Fruit fly (Drosophila melanogaster) whole organism, wandering third instar larva: ENCODE results near the gene Pi3K68D.

ENCODE experiments used
- Abd-B ChIP-seq: fragments of >200 bp; optimal IDR thresholded peaks from 2 replicates; lab custom pipeline; 2017; ENCODE audit warnings: missing biosample characterization, missing genetic modification characterization
- CG32264 ChIP-seq: fragments of 200-800 bp; sonication (Bioruptor generic); optimal IDR thresholded peaks from 2 replicates; lab custom pipeline; 2016; ENCODE audit warnings: missing biosample characterization, missing genetic modification characterization
- CG9705 ChIP-seq: fragments of 200-800 bp; sonication (Bioruptor generic); optimal IDR thresholded peaks from 2 replicates; lab custom pipeline; 2018; ENCODE audit warnings: missing biosample characterization, mild to moderate bottlenecking, missing genetic modification characterization
- CrebA ChIP-seq: fragments of 200-800 bp; sonication (Bioruptor generic); optimal IDR thresholded peaks from 2 replicates; lab custom pipeline; 2016; ENCODE audit warnings: missing biosample characterization, mild to moderate bottlenecking, missing genetic modification characterization, borderline replicate concordance
- Dif ChIP-seq: fragments of 200-275, 200-300 bp; sonication (Bioruptor generic); optimal IDR thresholded peaks from 2 replicates; lab custom pipeline; 2018; ENCODE audit warnings: missing biosample characterization, missing genetic modification characterization; ENCODE audit not compliant: partially characterized antibody
- GATAd ChIP-seq: sonication (Bioruptor generic); optimal IDR thresholded peaks from 2 replicates; lab custom pipeline; 2016; ENCODE audit warnings: missing biosample characterization, missing genetic modification characterization
- HLH106 ChIP-seq: fragments of 200-800 bp; optimal IDR thresholded peaks from 3 replicates; lab custom pipeline; 2019; ENCODE audit warnings: missing biosample characterization, mild to moderate bottlenecking, missing genetic modification characterization, moderate library complexity
- Hnf4 ChIP-seq: fragments of 200-800 bp; sonication (Bioruptor generic); optimal IDR thresholded peaks from 2 replicates; lab custom pipeline; 2016; ENCODE audit warnings: missing biosample characterization, mild to moderate bottlenecking, missing genetic modification characterization
- Hr78 ChIP-seq: fragments of >200 bp; optimal IDR thresholded peaks from 2 replicates; lab custom pipeline; 2017; ENCODE audit warnings: missing biosample characterization, missing genetic modification characterization
- Hr83 ChIP-seq: fragments of 200-300 bp; sonication (Bioruptor generic); optimal IDR thresholded peaks from 2 replicates; lab custom pipeline; 2016; ENCODE audit warnings: missing biosample characterization, mild to moderate bottlenecking, missing genetic modification characterization, moderate library complexity; ENCODE audit not compliant: poor library complexity, severe bottlenecking
- Mio ChIP-seq: sonication (Bioruptor generic); optimal IDR thresholded peaks from 2 replicates; lab custom pipeline; 2016; ENCODE audit warnings: missing biosample characterization, missing genetic modification characterization
- Myc ChIP-seq: fragments of >200 bp; optimal IDR thresholded peaks from 2 replicates; lab custom pipeline; 2017
- N ChIP-seq: fragments of >200 bp; optimal IDR thresholded peaks from 2 replicates; lab custom pipeline; 2018; ENCODE audit warnings: missing biosample characterization, missing external identifiers, missing genetic modification characterization
- OdsH ChIP-seq: fragments of 200-800 bp; sonication (Bioruptor generic); optimal IDR thresholded peaks from 2 replicates; lab custom pipeline; 2016; ENCODE audit warnings: missing biosample characterization, mild to moderate bottlenecking, missing genetic modification characterization
- Rel ChIP-seq, 2 experiments: fragments of 200-800 bp; sonication (Bioruptor generic) in 1 of 2; optimal IDR thresholded peaks; 2 replicates in 1 of 2; 3 replicates in 1 of 2; lab custom pipeline; 2016 to 2019; ENCODE audit warnings: mild to moderate bottlenecking in 2 of 2, missing biosample characterization in 2 of 2, missing genetic modification characterization in 2 of 2, moderate library complexity in 1 of 2
- Sp1 ChIP-seq: fragments of 200-800 bp; sonication (Bioruptor generic); optimal IDR thresholded peaks from 3 replicates; lab custom pipeline; 2019; ENCODE audit warnings: missing biosample characterization, mild to moderate bottlenecking, missing genetic modification characterization, moderate library complexity
- Vsx2 ChIP-seq: fragments of 200-300, 225-300 bp; sonication (Bioruptor generic); optimal IDR thresholded peaks from 2 replicates; lab custom pipeline; 2018; ENCODE audit warnings: missing biosample characterization, missing genetic modification characterization; ENCODE audit not compliant: partially characterized antibody
- brk ChIP-seq: fragments of 200-800 bp; sonication (Bioruptor generic); optimal IDR thresholded peaks from 2 replicates; lab custom pipeline; 2016; ENCODE audit warnings: missing biosample characterization, mild to moderate bottlenecking, missing genetic modification characterization
- dl ChIP-seq, 2 experiments: fragments of 175-275, 200-275 bp in 1 of 2; fragments of 200-275 bp in 1 of 2; sonication (Bioruptor generic); optimal IDR thresholded peaks; lab custom pipeline; 2018; ENCODE audit warnings: mild to moderate bottlenecking in 2 of 2, missing biosample characterization in 2 of 2, missing genetic modification characterization in 2 of 2, moderate library complexity in 2 of 2; ENCODE audit not compliant: partially characterized antibody in 2 of 2, insufficient read depth in 1 of 2
- dmrt93B ChIP-seq: fragments of 200-800 bp; sonication (Bioruptor generic); optimal IDR thresholded peaks from 2 replicates; lab custom pipeline; 2018; ENCODE audit warnings: missing biosample characterization, mild to moderate bottlenecking, missing genetic modification characterization
- dsf ChIP-seq: sonication (Bioruptor generic); optimal IDR thresholded peaks from 2 replicates; lab custom pipeline; 2016; ENCODE audit warnings: missing biosample characterization, missing genetic modification characterization, borderline replicate concordance
- ey ChIP-seq: fragments of 200-800 bp; sonication (Bioruptor generic); optimal IDR thresholded peaks from 2 replicates; lab custom pipeline; 2016; ENCODE audit warnings: missing biosample characterization, missing genetic modification characterization
- foxo ChIP-seq, 2 experiments: fragments of 200-800 bp; sonication (Bioruptor generic); optimal IDR thresholded peaks; 2 replicates in 1 of 2; 3 replicates in 1 of 2; lab custom pipeline; 2016 to 2017; ENCODE audit warnings: missing biosample characterization in 2 of 2, missing genetic modification characterization in 2 of 2
- fru ChIP-seq: fragments of 200-800 bp; sonication (Bioruptor generic); optimal IDR thresholded peaks from 3 replicates; lab custom pipeline; 2016; ENCODE audit warnings: missing biosample characterization, mild to moderate bottlenecking, missing genetic modification characterization
- h ChIP-seq: fragments of 200-800 bp; sonication (Bioruptor generic); optimal IDR thresholded peaks from 3 replicates; lab custom pipeline; 2016; ENCODE audit warnings: missing biosample characterization, mild to moderate bottlenecking, missing genetic modification characterization
- jim ChIP-seq: fragments of 175-275, 200-325 bp; sonication (Bioruptor generic); optimal IDR thresholded peaks from 2 replicates; lab custom pipeline; 2016; ENCODE audit warnings: missing biosample characterization, mild to moderate bottlenecking, missing genetic modification characterization
- lola ChIP-seq: fragments of >200 bp; optimal IDR thresholded peaks from 2 replicates; lab custom pipeline; 2017; ENCODE audit warnings: missing biosample characterization, missing genetic modification characterization
- psq ChIP-seq: fragments of 200-800 bp; sonication (Bioruptor generic); optimal IDR thresholded peaks from 3 replicates; lab custom pipeline; 2017; ENCODE audit warnings: missing biosample characterization, mild to moderate bottlenecking, missing genetic modification characterization, moderate library complexity
- rgr ChIP-seq: fragments of 200-800 bp; sonication (Bioruptor generic); optimal IDR thresholded peaks from 3 replicates; lab custom pipeline; 2016; ENCODE audit warnings: missing biosample characterization, mild to moderate bottlenecking, missing genetic modification characterization
- sage ChIP-seq: fragments of 200-800 bp; sonication (Bioruptor generic); optimal IDR thresholded peaks from 2 replicates; lab custom pipeline; 2016; ENCODE audit warnings: missing biosample characterization, mild to moderate bottlenecking, missing genetic modification characterization
- tai ChIP-seq: sonication (Bioruptor generic); optimal IDR thresholded peaks from 2 replicates; lab custom pipeline; 2016; ENCODE audit warnings: missing biosample characterization, missing genetic modification characterization
- woc ChIP-seq: sonication (Bioruptor generic); optimal IDR thresholded peaks from 2 replicates; lab custom pipeline; 2016; ENCODE audit warnings: missing biosample characterization, mild to moderate bottlenecking, missing genetic modification characterization

Pi3K68D gene

DNA sequence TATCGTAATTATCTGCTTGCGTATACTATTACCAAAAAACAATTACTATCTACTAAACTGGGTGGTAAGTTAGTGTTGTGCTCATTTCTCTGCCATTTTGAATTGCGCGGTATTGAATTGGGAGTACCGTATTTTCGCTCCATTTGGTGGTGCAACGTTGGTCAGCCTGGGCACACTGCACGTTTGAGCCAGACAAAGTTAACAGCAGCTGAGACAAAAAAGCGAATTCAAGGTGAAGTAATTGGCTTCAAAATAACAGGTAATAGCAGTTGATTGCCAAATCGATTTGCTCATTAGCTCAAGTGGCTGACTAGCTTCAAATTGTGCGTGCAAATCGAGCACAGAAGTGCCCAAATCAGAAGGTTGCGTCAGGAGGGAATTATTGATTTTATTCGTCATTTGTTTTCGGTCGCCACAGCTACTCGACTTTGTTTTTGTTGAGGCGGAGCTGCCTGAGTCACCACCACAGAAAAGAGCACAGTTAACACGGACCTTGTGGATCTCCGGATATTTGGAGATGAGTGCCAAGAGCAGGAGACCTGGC lies 5.7 kb upstream of the Pi3K68D start, which contains the start of gene Klp68D:
Gene Klp68D (plus strand): TSS at position 175 of the 544 bp plus-strand sequence.
- TF ChIP-seq dl (GFP tag; optimal IDR thresholded peaks at IDR 0.05; lab: Kevin White, UChicago; ENCODE audit: insufficient read depth in 1 of 2, partially characterized antibody in 2 of 2), result no peak
- TF ChIP-seq fru (GFP tag; lab: Kevin White, UChicago), result no peak
- no peak for TF ChIP-seq Sp1
- TF ChIP-seq h, result no peak
- no peak for TF ChIP-seq dmrt93B (GFP tag; lab: Kevin White, UChicago)
- TF ChIP-seq jim (GFP tag; lab: Kevin White, UChicago), result no peak
- TF ChIP-seq woc (GFP tag; lab: Kevin White, UChicago), result no peak
- TF ChIP-seq CrebA (GFP tag; lab: Kevin White, UChicago), result no peak
- TF ChIP-seq rgr (GFP tag; lab: Kevin White, UChicago), result no peak
- no peak for TF ChIP-seq tai
- no peak for TF ChIP-seq CG32264
- no peak for TF ChIP-seq Hr83
- no peak for TF ChIP-seq Mio (GFP tag; lab: Kevin White, UChicago)
- no peak for TF ChIP-seq Myc
- TF ChIP-seq Abd-B, result no peak
- TF ChIP-seq Vsx2, result no peak
- no peak for TF ChIP-seq HLH106 (tag; lab: Kevin White, UChicago)
- TF ChIP-seq foxo (GFP tag; optimal IDR thresholded peaks at IDR 0.05; lab: Kevin White, UChicago), result no peak
- no peak for TF ChIP-seq lola (GFP tag; lab: Kevin White, UChicago)

DNA sequence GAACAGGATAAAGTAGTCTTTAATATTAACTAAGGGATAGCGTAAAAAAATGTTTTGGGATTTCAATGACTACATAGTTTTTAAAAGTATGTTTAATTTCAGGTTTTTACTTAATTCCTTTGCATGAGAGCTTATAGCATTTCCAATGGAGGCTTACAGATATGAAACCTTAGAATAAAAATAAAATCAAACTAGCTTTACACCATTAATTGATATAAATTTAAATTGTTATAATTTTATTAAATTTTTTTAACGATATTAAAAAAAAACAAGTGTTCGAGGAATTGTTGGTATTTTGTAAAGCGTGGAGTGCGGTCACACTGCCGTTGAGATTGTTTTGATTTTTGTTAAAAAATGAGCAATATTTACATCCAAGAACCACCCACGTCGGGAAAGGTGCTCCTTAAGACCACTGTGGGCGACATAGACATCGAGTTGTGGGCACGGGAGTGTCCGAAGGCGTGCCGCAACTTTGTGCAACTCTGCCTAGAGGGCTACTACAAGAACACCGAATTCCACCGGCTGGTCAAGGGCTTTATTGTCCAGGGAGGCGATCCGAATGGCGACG lies 3.5 kb upstream of the Pi3K68D start, which contains the start of the genes twy and CG10907:
Gene twy (minus strand): TSS at position 51 of the 568 bp plus-strand sequence.
Gene CG10907 (plus strand): TSS at position 282 of the 568 bp plus-strand sequence.
- no peak for TF ChIP-seq OdsH (GFP tag; lab: Kevin White, UChicago)
- TF ChIP-seq sage (GFP tag; lab: Kevin White, UChicago), result no peak
- TF ChIP-seq Hr78 (GFP tag; lab: Kevin White, UChicago), result no peak
- no peak for TF ChIP-seq HLH106 (tag; lab: Kevin White, UChicago)
- TF ChIP-seq dl (GFP tag; optimal IDR thresholded peaks at IDR 0.05; lab: Kevin White, UChicago; ENCODE audit: insufficient read depth in 1 of 2, partially characterized antibody in 2 of 2), result no peak

DNA sequence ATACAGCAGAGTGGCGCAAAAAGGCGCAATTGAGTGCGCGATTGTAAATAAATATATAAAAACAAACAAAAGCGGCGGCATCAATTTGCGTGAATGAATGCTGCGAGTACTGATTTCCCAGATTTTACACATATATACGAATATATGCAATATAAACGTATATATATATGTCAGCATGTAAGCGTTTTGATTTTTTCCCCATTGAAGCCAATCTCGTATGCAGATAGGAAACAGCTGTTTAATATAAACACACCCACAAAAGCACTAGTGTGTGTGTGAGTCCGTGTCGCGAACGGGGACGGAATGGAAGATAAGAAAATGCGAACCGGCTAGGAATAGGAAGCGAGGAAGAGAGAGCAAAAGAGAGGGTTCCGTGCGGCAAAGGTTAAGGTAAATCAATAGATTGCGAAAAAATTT lies 869 bp downstream of the Pi3K68D start:
- no peak for TF ChIP-seq brk (GFP tag; lab: Kevin White, UChicago)
- no peak for TF ChIP-seq h
- no peak for TF ChIP-seq Sp1
- TF ChIP-seq sage (GFP tag; lab: Kevin White, UChicago), result peak; percentile 42
- TF ChIP-seq CG32264, result no peak
- TF ChIP-seq Dif (GFP tag; lab: Kevin White, UChicago), result no peak
- no peak for TF ChIP-seq rgr (GFP tag; lab: Kevin White, UChicago)
- no peak for TF ChIP-seq CG9705
- TF ChIP-seq GATAd (GFP tag; lab: Kevin White, UChicago), result no peak
- TF ChIP-seq psq (GFP tag; lab: Kevin White, UChicago), result peak; percentile 87
- TF ChIP-seq N (GFP tag; lab: Kevin White, UChicago), result no peak
- no peak for TF ChIP-seq dsf (GFP tag; lab: Kevin White, UChicago)
- TF ChIP-seq lola (GFP tag; lab: Kevin White, UChicago), result no peak
- no peak for TF ChIP-seq fru (GFP tag; lab: Kevin White, UChicago)
- no peak for TF ChIP-seq Myc
- TF ChIP-seq dmrt93B (GFP tag; lab: Kevin White, UChicago), result no peak
- TF ChIP-seq woc (GFP tag; lab: Kevin White, UChicago), result no peak
- no peak for TF ChIP-seq Vsx2
- no peak for TF ChIP-seq ey
- peak in 1 of 2 experiments; percentile 12 for TF ChIP-seq foxo (GFP tag; optimal IDR thresholded peaks at IDR 0.05; lab: Kevin White, UChicago)
- TF ChIP-seq Hr78 (GFP tag; lab: Kevin White, UChicago), result no peak
- no peak for TF ChIP-seq Hnf4
- no peak for TF ChIP-seq HLH106 (tag; lab: Kevin White, UChicago)
- peak; percentile 10 for TF ChIP-seq Rel (GFP tag; optimal IDR thresholded peaks at IDR 0.05; lab: Kevin White, UChicago)
- TF ChIP-seq Rel (tag; optimal IDR thresholded peaks at IDR 0.05; lab: Kevin White, UChicago), result peak; percentile 35
- TF ChIP-seq CrebA (GFP tag; lab: Kevin White, UChicago), result no peak
- no peak for TF ChIP-seq jim (GFP tag; lab: Kevin White, UChicago)
